Worm (Caenorhabditis elegans): ENCODE measurements around the gene col-165.

The col-165 gene

ce11 chrX:4388834-4389409, 35.5 kb downstream of the col-165 start, which contains the start of gene dpy-23:
dpy-23 (plus strand) TSS chrX:4389359.
- TF ChIP-seq hnd-1 (tag; optimal IDR thresholded peaks at IDR 0.05) (no peak), hmg-4 (GFP tag; optimal IDR thresholded peaks at IDR 0.05) (peak; percentile 77), tbx-11 (GFP tag; IDR thresholded peaks at IDR 0.05) (no peak), pes-1 (GFP tag; IDR thresholded peaks at IDR 0.05) (no peak), flt-1 (GFP tag; IDR thresholded peaks at IDR 0.05) (no peak), ceh-13 (GFP tag; optimal IDR thresholded peaks at IDR 0.05) (no peak), tbx-37 (GFP tag; conservative IDR thresholded peaks at IDR 0.05) (no peak), tra-4 (tag; optimal IDR thresholded peaks at IDR 0.05) (no peak), ceh-36 (tag; optimal IDR thresholded peaks at IDR 0.05) (no peak), ama-1 (optimal IDR thresholded peaks at IDR 0.05) (no peak), aly-1 (tag; optimal IDR thresholded peaks at IDR 0.05) (peak; percentile 4), hmbx-1 (tag; optimal IDR thresholded peaks at IDR 0.05) (no peak), sea-1 (GFP tag; conservative IDR thresholded peaks at IDR 0.05) (no peak), ets-7 (tag; optimal IDR thresholded peaks at IDR 0.05) (no peak), scrt-1 (GFP tag; IDR thresholded peaks at IDR 0.05) (no peak), B0310.2 (tag; optimal IDR thresholded peaks at IDR 0.05) (no peak), F13C5.2 (tag; optimal IDR thresholded peaks at IDR 0.05) (peak; percentile 55)

- TF ChIP-seq B0310.2 (tag; optimal IDR thresholded peaks at IDR 0.05) (no peak), pes-1 (GFP tag; IDR thresholded peaks at IDR 0.05) (no peak), hmg-4 (GFP tag; optimal IDR thresholded peaks at IDR 0.05) (no peak), F13C5.2 (tag; optimal IDR thresholded peaks at IDR 0.05) (no peak), tbx-11 (GFP tag; IDR thresholded peaks at IDR 0.05) (no peak), tbx-37 (GFP tag; conservative IDR thresholded peaks at IDR 0.05) (no peak), tra-4 (tag; optimal IDR thresholded peaks at IDR 0.05) (no peak), flt-1 (GFP tag; IDR thresholded peaks at IDR 0.05) (no peak), ets-7 (tag; optimal IDR thresholded peaks at IDR 0.05) (no peak), ceh-13 (GFP tag; optimal IDR thresholded peaks at IDR 0.05) (no peak), hnd-1 (tag; optimal IDR thresholded peaks at IDR 0.05) (no peak), hmbx-1 (tag; optimal IDR thresholded peaks at IDR 0.05) (no peak), aly-1 (tag; optimal IDR thresholded peaks at IDR 0.05) (no peak), ama-1 (optimal IDR thresholded peaks at IDR 0.05) (no peak), sea-1 (GFP tag; conservative IDR thresholded peaks at IDR 0.05) (no peak), ceh-36 (tag; optimal IDR thresholded peaks at IDR 0.05) (no peak), scrt-1 (GFP tag; IDR thresholded peaks at IDR 0.05) (no peak)
These were observed 38.3 kb downstream of the col-165 start for ce11 chrX:4391680-4392079.

ce11 chrX:4395073-4395850, 41.8 kb downstream of the col-165 start:
- TF ChIP-seq sea-1 (GFP tag; conservative IDR thresholded peaks at IDR 0.05): no peak
- no peak for TF ChIP-seq hnd-1 (tag; optimal IDR thresholded peaks at IDR 0.05)
- peak; percentile 62 for TF ChIP-seq F13C5.2 (tag; optimal IDR thresholded peaks at IDR 0.05)
- TF ChIP-seq tbx-37 (GFP tag; conservative IDR thresholded peaks at IDR 0.05): peak; percentile 42; the same call in 1 of the 2 replicates

ce11 chrX:4397460-4397859, 44.0 kb downstream of the col-165 start:
- TF ChIP-seq hmg-4 (GFP tag; optimal IDR thresholded peaks at IDR 0.05) (no peak), pes-1 (GFP tag; IDR thresholded peaks at IDR 0.05) (no peak), flt-1 (GFP tag; IDR thresholded peaks at IDR 0.05) (no peak), hmbx-1 (tag; optimal IDR thresholded peaks at IDR 0.05) (no peak), tbx-11 (GFP tag; IDR thresholded peaks at IDR 0.05) (no peak), ama-1 (optimal IDR thresholded peaks at IDR 0.05) (no peak), aly-1 (tag; optimal IDR thresholded peaks at IDR 0.05) (no peak)

- TF ChIP-seq ceh-13 (GFP tag; optimal IDR thresholded peaks at IDR 0.05) (no peak), tra-4 (tag; optimal IDR thresholded peaks at IDR 0.05) (no peak), hnd-1 (tag; optimal IDR thresholded peaks at IDR 0.05) (no peak), scrt-1 (GFP tag; IDR thresholded peaks at IDR 0.05) (no peak), aly-1 (tag; optimal IDR thresholded peaks at IDR 0.05) (no peak), F13C5.2 (tag; optimal IDR thresholded peaks at IDR 0.05) (no peak), ceh-36 (tag; optimal IDR thresholded peaks at IDR 0.05) (no peak), flt-1 (GFP tag; IDR thresholded peaks at IDR 0.05) (no peak)
These were observed 46.9 kb downstream of the col-165 start for ce11 chrX:4400296-4400695.

ce11 chrX:4402854-4403253, 49.4 kb downstream of the col-165 start, which contains the start of gene D1079.1:
D1079.1 (plus strand) TSS chrX:4403154.
- TF ChIP-seq hnd-1 (tag; optimal IDR thresholded peaks at IDR 0.05) (no peak), pes-1 (GFP tag; IDR thresholded peaks at IDR 0.05) (no peak), ets-7 (tag; optimal IDR thresholded peaks at IDR 0.05) (no peak)
